Fruit fly (Drosophila melanogaster) whole organism, embryonic: ENCODE data around the gene Tet.

Experiments
- ATbp ChIP-seq: fragments of 200-800 bp; sonication (Bioruptor generic); optimal IDR thresholded peaks from 2 replicates; lab custom pipeline; 2017; ENCODE audit warnings: missing biosample characterization, mild to moderate bottlenecking, missing genetic modification characterization, missing genetic modification reagents
- BEAF-32 ChIP-seq: fragments of 200-800 bp; sonication (Bioruptor generic); optimal IDR thresholded peaks from 3 replicates; lab custom pipeline; 2017; ENCODE audit warnings: missing biosample characterization, missing genetic modification characterization, mild to moderate bottlenecking, moderate library complexity, missing genetic modification reagents
- Blimp-1 ChIP-seq: fragments of 200-800 bp; sonication (Bioruptor generic); optimal IDR thresholded peaks from 3 replicates; lab custom pipeline; 2018; ENCODE audit warnings: missing biosample characterization, missing genetic modification characterization, mild to moderate bottlenecking, moderate library complexity, missing genetic modification reagents
- CG10654 ChIP-seq: fragments of 200-800 bp; sonication (Bioruptor generic); optimal IDR thresholded peaks from 2 replicates; lab custom pipeline; 2016; ENCODE audit warnings: missing biosample characterization, missing genetic modification characterization
- CG11723 ChIP-seq: fragments of 200-800 bp; sonication (Bioruptor generic); optimal IDR thresholded peaks from 2 replicates; lab custom pipeline; 2017; ENCODE audit warnings: missing biosample characterization, mild to moderate bottlenecking, missing genetic modification characterization
- CG12659 ChIP-seq: fragments of 200-800 bp; sonication (Bioruptor generic); optimal IDR thresholded peaks from 3 replicates; lab custom pipeline; 2017; ENCODE audit warnings: mild to moderate bottlenecking, missing biosample characterization, missing genetic modification reagents, missing genetic modification characterization
- CG12744 ChIP-seq: fragments of 200-800 bp; sonication (Bioruptor generic); optimal IDR thresholded peaks from 2 replicates; lab custom pipeline; 2016; ENCODE audit warnings: missing biosample characterization, missing genetic modification characterization
- CG13123 ChIP-seq: fragments of 200-800 bp; sonication (Bioruptor generic); optimal IDR thresholded peaks from 2 replicates; lab custom pipeline; 2016; ENCODE audit warnings: missing biosample characterization, missing genetic modification characterization
- CG13775 ChIP-seq: fragments of 200-800 bp; sonication (Bioruptor generic); optimal IDR thresholded peaks from 3 replicates; lab custom pipeline; 2017; ENCODE audit warnings: missing biosample characterization, mild to moderate bottlenecking, missing genetic modification characterization
- CG14050 ChIP-seq: fragments of 200-800 bp; sonication (Bioruptor generic); IDR thresholded peaks from 3 replicates; pipeline ENCODE4 v1.3.6; 2022; ENCODE audit warnings: missing biosample characterization, missing genetic modification characterization
- CG15479 ChIP-seq: fragments of 200-800 bp; sonication (Bioruptor generic); optimal IDR thresholded peaks from 3 replicates; lab custom pipeline; 2019; ENCODE audit warnings: missing biosample characterization, mild to moderate bottlenecking, missing genetic modification characterization, moderate library complexity
- CG17361 ChIP-seq: fragments of 200-800 bp; sonication (Bioruptor generic); IDR thresholded peaks from 3 replicates; pipeline ENCODE4 v1.3.6; 2022; ENCODE audit warnings: missing biosample characterization, missing genetic modification characterization
- CG17612 ChIP-seq: fragments of 200-800 bp; sonication (Bioruptor generic); IDR thresholded peaks from 2 replicates; pipeline ENCODE4 v1.3.6; 2022; ENCODE audit warnings: missing biosample characterization, missing genetic modification characterization
- CG18476 ChIP-seq: fragments of 200-800 bp; sonication (Bioruptor generic); optimal IDR thresholded peaks from 2 replicates; lab custom pipeline; 2016; ENCODE audit warnings: missing biosample characterization, mild to moderate bottlenecking, missing genetic modification characterization
- CG2116 ChIP-seq: fragments of 200-800 bp; sonication (Bioruptor generic); optimal IDR thresholded peaks from 3 replicates; lab custom pipeline; 2018; ENCODE audit warnings: missing biosample characterization, mild to moderate bottlenecking, missing genetic modification characterization
- CG2202 ChIP-seq: fragments of 200-800 bp; sonication (Bioruptor generic); optimal IDR thresholded peaks from 2 replicates; lab custom pipeline; 2018; ENCODE audit warnings: missing biosample characterization, mild to moderate bottlenecking, missing genetic modification characterization
- CG6791 ChIP-seq: fragments of 200-800 bp; sonication (Bioruptor generic); IDR thresholded peaks from 3 replicates; pipeline ENCODE4 v1.3.6; 2022; ENCODE audit warnings: missing biosample characterization, missing genetic modification characterization; ENCODE audit not compliant: partially characterized antibody
- CG8944 ChIP-seq: fragments of 200-800 bp; sonication (Bioruptor generic); optimal IDR thresholded peaks from 3 replicates; lab custom pipeline; 2016; ENCODE audit warnings: missing biosample characterization, missing genetic modification characterization
- CG9437 ChIP-seq: fragments of 200-800 bp; sonication (Bioruptor generic); optimal IDR thresholded peaks from 2 replicates; lab custom pipeline; 2018; ENCODE audit warnings: missing biosample characterization, mild to moderate bottlenecking, missing genetic modification characterization
- CG9932 ChIP-seq: fragments of 200-800 bp; sonication (Bioruptor generic); IDR thresholded peaks from 2 replicates; pipeline ENCODE4 v1.3.6; 2022; ENCODE audit warnings: missing biosample characterization, missing genetic modification characterization
- D19A ChIP-seq: fragments of 200-800 bp; optimal IDR thresholded peaks from 3 replicates; lab custom pipeline; 2019; ENCODE audit warnings: missing biosample characterization, mild to moderate bottlenecking, missing genetic modification characterization, moderate library complexity
- Deaf1 ChIP-seq: fragments of 200-800 bp; optimal IDR thresholded peaks from 3 replicates; lab custom pipeline; 2019; ENCODE audit warnings: missing biosample characterization, mild to moderate bottlenecking, missing genetic modification characterization, moderate library complexity
- Dip2 ChIP-seq: fragments of 200-800 bp; sonication (Bioruptor generic); IDR thresholded peaks from 2 replicates; pipeline ENCODE4 v1.3.6; 2022; ENCODE audit warnings: missing biosample characterization, missing genetic modification characterization
- Drgx ChIP-seq: fragments of 200-800 bp; sonication (Bioruptor generic); IDR thresholded peaks from 2 replicates; pipeline ENCODE4 v1.3.6; 2022; ENCODE audit warnings: missing biosample characterization, missing genetic modification characterization
- HLH3B ChIP-seq: fragments of 200-800 bp; sonication (Bioruptor generic); IDR thresholded peaks from 2 replicates; pipeline ENCODE4 v1.3.6; 2022; ENCODE audit warnings: missing biosample characterization, missing genetic modification characterization
- Hmx ChIP-seq: fragments of 200-800 bp; sonication (Bioruptor generic); optimal IDR thresholded peaks from 2 replicates; lab custom pipeline; 2016; ENCODE audit warnings: missing biosample characterization, missing genetic modification characterization
- Hsf ChIP-seq: fragments of 200-800 bp; sonication (Bioruptor generic); optimal IDR thresholded peaks from 3 replicates; lab custom pipeline; 2016; ENCODE audit warnings: missing biosample characterization, missing genetic modification characterization
- MBD-R2 ChIP-seq: fragments of 200-800 bp; sonication (Bioruptor generic); IDR thresholded peaks from 2 replicates; pipeline ENCODE4 v1.3.6; 2022; ENCODE audit warnings: missing biosample characterization, missing genetic modification characterization
- NC2α ChIP-seq: fragments of 200-800 bp; sonication (Bioruptor generic); optimal IDR thresholded peaks from 2 replicates; lab custom pipeline; 2016; ENCODE audit warnings: missing biosample characterization, missing genetic modification characterization
- Nf-YA ChIP-seq: fragments of 200-800 bp; sonication (Bioruptor generic); IDR thresholded peaks from 2 replicates; pipeline ENCODE4 v1.3.6; 2022; ENCODE audit warnings: missing biosample characterization, missing genetic modification characterization
- NfI ChIP-seq: fragments of 200-800 bp; sonication (Bioruptor generic); optimal IDR thresholded peaks from 3 replicates; lab custom pipeline; 2018; ENCODE audit warnings: missing biosample characterization, mild to moderate bottlenecking, missing genetic modification characterization, moderate library complexity
- Oaz ChIP-seq: fragments of 200-800 bp; sonication (Bioruptor generic); IDR thresholded peaks from 2 replicates; pipeline ENCODE4 v1.3.6; 2022; ENCODE audit warnings: missing biosample characterization, missing genetic modification characterization
- Sox100B ChIP-seq: fragments of 200-800 bp; sonication (Bioruptor generic); optimal IDR thresholded peaks from 3 replicates; lab custom pipeline; 2018; ENCODE audit warnings: missing biosample characterization, mild to moderate bottlenecking, missing genetic modification characterization
- Xbp1 ChIP-seq: fragments of 200-800 bp; sonication (Bioruptor generic); optimal IDR thresholded peaks from 3 replicates; lab custom pipeline; 2016; ENCODE audit warnings: missing biosample characterization, mild to moderate bottlenecking, missing genetic modification characterization
- Xrp1 ChIP-seq: fragments of 200-800 bp; sonication (Bioruptor generic); IDR thresholded peaks from 2 replicates; pipeline ENCODE4 v1.3.6; 2022; ENCODE audit warnings: missing biosample characterization, missing genetic modification characterization
- ap ChIP-seq: fragments of 200-800 bp; sonication (Bioruptor generic); IDR thresholded peaks from 2 replicates; pipeline ENCODE4 v1.3.6; 2022; ENCODE audit warnings: missing biosample characterization, missing genetic modification characterization
- ash1 ChIP-seq: fragments of 200-800 bp; sonication (Bioruptor generic); optimal IDR thresholded peaks from 2 replicates; lab custom pipeline; 2018; ENCODE audit warnings: missing biosample characterization, mild to moderate bottlenecking, missing genetic modification characterization
- bsh ChIP-seq, 2 experiments: fragments of 200-800 bp; sonication (Bioruptor generic); optimal IDR thresholded peaks; 2 replicates each; lab custom pipeline; 2017 to 2018; ENCODE audit warnings: mild to moderate bottlenecking in 2 of 2, missing biosample characterization in 2 of 2, missing genetic modification characterization in 2 of 2, moderate library complexity in 1 of 2
- cg ChIP-seq: fragments of 200-800 bp; sonication (Bioruptor generic); optimal IDR thresholded peaks from 3 replicates; lab custom pipeline; 2019; ENCODE audit warnings: missing biosample characterization, mild to moderate bottlenecking, missing genetic modification characterization, moderate library complexity
- cwo ChIP-seq: fragments of 200-800 bp; sonication (Bioruptor generic); optimal IDR thresholded peaks from 3 replicates; lab custom pipeline; 2017; ENCODE audit warnings: missing biosample characterization, missing genetic modification characterization, mild to moderate bottlenecking, moderate library complexity, missing genetic modification reagents
- fd3F ChIP-seq: fragments of 200-800 bp; sonication (Bioruptor generic); optimal IDR thresholded peaks from 2 replicates; lab custom pipeline; 2018; ENCODE audit warnings: missing biosample characterization, mild to moderate bottlenecking, missing genetic modification characterization, moderate library complexity
- hbn ChIP-seq: fragments of 200-800 bp; sonication (Bioruptor generic); IDR thresholded peaks from 2 replicates; pipeline ENCODE4 v1.3.6; 2022; ENCODE audit warnings: missing biosample characterization, missing genetic modification characterization; ENCODE audit not compliant: partially characterized antibody
- kay ChIP-seq: fragments of 200-800 bp; sonication (Bioruptor generic); optimal IDR thresholded peaks from 2 replicates; lab custom pipeline; 2016; ENCODE audit warnings: missing biosample characterization, missing genetic modification characterization
- lmd ChIP-seq: fragments of 200-800 bp; sonication (Bioruptor generic); IDR thresholded peaks from 2 replicates; pipeline ENCODE4 v1.3.6; 2022; ENCODE audit warnings: missing biosample characterization, missing genetic modification characterization
- run ChIP-seq: fragments of 200-800 bp; sonication (Bioruptor generic); optimal IDR thresholded peaks from 3 replicates; lab custom pipeline; 2018; ENCODE audit warnings: missing biosample characterization, mild to moderate bottlenecking, missing genetic modification characterization
- shn ChIP-seq: fragments of 200-800 bp; sonication (Bioruptor generic); optimal IDR thresholded peaks from 3 replicates; lab custom pipeline; 2016; ENCODE audit warnings: missing biosample characterization, missing genetic modification characterization
- tin ChIP-seq: fragments of 200-800 bp; sonication (Bioruptor generic); optimal IDR thresholded peaks from 3 replicates; lab custom pipeline; 2016; ENCODE audit warnings: missing biosample characterization, missing genetic modification characterization
- tll ChIP-seq, 2 experiments: fragments of 200-800 bp in 1 of 2; fragments of >200 bp in 1 of 2; sonication (Bioruptor generic) in 1 of 2; optimal IDR thresholded peaks; 2 replicates each; lab custom pipeline; 2017 to 2019; ENCODE audit warnings: missing biosample characterization in 2 of 2, missing genetic modification characterization in 2 of 2, mild to moderate bottlenecking in 1 of 2, moderate library complexity in 1 of 2
- unpg ChIP-seq: fragments of 200-800 bp; sonication (Bioruptor generic); optimal IDR thresholded peaks from 3 replicates; lab custom pipeline; 2018; ENCODE audit warnings: missing biosample characterization, mild to moderate bottlenecking, missing genetic modification characterization, moderate library complexity
- wek ChIP-seq: fragments of 200-800 bp; sonication (Bioruptor generic); optimal IDR thresholded peaks from 3 replicates; lab custom pipeline; 2018; ENCODE audit warnings: missing biosample characterization, mild to moderate bottlenecking, missing genetic modification characterization, moderate library complexity

Tet gene

DNA sequence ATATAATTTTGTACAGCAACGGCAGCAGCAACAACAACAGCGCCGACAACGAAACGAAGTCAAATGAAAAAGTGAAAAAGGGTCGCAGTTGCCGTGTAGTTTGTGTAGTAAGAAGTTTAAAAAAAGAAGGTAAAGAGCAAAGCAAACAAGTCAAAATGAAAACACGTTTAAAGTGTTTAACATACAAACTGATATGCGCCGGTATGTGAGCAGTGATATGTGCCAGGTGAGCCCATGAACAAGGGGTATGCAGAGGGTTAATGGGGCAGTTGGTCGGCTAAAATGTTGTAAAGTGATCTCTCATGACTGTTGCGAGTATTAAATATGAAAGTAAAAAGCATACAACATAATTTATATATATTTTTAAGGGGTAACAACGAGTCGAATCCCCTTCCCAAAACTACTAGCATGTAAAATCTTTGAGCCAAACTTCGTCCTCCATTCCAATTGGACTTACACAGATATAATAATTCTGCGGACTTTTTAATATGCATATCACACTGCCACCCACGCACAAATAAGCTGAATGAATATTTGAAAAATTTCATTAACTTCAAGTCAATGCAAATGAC, 72.9 kb downstream of the Tet start (continued):
- TF ChIP-seq BEAF-32 (GFP tag; lab: Kevin White, UChicago) (no peak), D19A (tag; lab: Kevin White, UChicago) (peak; percentile 63), fd3F (GFP tag; lab: Kevin White, UChicago) (no peak), Deaf1 (tag; lab: Kevin White, UChicago) (peak; percentile 23), shn (GFP tag; lab: Kevin White, UChicago) (no peak), CG9437 (no peak), bsh (GFP tag; optimal IDR thresholded peaks at IDR 0.05; lab: Kevin White, UChicago) (peak in 1 of 2 experiments; percentile 50), CG17361 (GFP tag; lab: Robert Waterston, UW) (peak; percentile 82), CG15479 (GFP tag; lab: Kevin White, UChicago) (no peak), CG11723 (GFP tag; lab: Kevin White, UChicago) (no peak), Oaz (GFP tag; lab: Robert Waterston, UW) (no peak), Hsf (GFP tag; lab: Kevin White, UChicago) (peak; percentile 20), CG13775 (GFP tag; lab: Kevin White, UChicago) (no peak), Hmx (no peak), CG18476 (GFP tag; lab: Kevin White, UChicago) (peak; percentile 40), Nf-YA (GFP tag; lab: Robert Waterston, UW) (peak; percentile 59; the same call in 1 of the 2 replicates), unpg (GFP tag; lab: Kevin White, UChicago) (peak; percentile 64), kay (GFP tag; lab: Kevin White, UChicago) (peak; percentile 58), CG17612 (GFP tag; lab: Robert Waterston, UW) (peak; percentile 76), CG8944 (no peak), CG12659 (peak; percentile 10), cg (GFP tag; lab: Kevin White, UChicago) (no peak), Drgx (GFP tag; lab: Robert Waterston, UW) (peak; percentile 92), HLH3B (GFP tag; lab: Robert Waterston, UW) (peak; percentile 83), ap (GFP tag; lab: Robert Waterston, UW) (peak; percentile 30; the same call in 1 of the 2 replicates), ATbp (GFP tag; lab: Kevin White, UChicago) (peak; percentile 64), tll (GFP tag; optimal IDR thresholded peaks at IDR 0.05; lab: Kevin White, UChicago) (no peak), CG13123 (no peak), CG6791 (GFP tag; lab: Robert Waterston, UW) (no peak), MBD-R2 (GFP tag; lab: Robert Waterston, UW) (peak; percentile 61), run (tag; lab: Kevin White, UChicago) (no peak), CG9932 (peak; percentile 59), CG2116 (GFP tag; lab: Kevin White, UChicago) (no peak), Sox100B (peak; percentile 58), wek (GFP tag; lab: Kevin White, UChicago) (no peak), hbn (GFP tag; lab: Robert Waterston, UW) (no peak), cwo (GFP tag; lab: Kevin White, UChicago) (peak; percentile 48), NfI (GFP tag; lab: Kevin White, UChicago) (no peak), CG14050 (peak; percentile 51; the same call in 1 of the 3 replicates), NC2α (GFP tag; lab: Kevin White, UChicago) (no peak), Blimp-1 (GFP tag; lab: Kevin White, UChicago) (peak; percentile 72), Xbp1 (GFP tag; lab: Kevin White, UChicago) (peak; percentile 48), CG2202 (tag; lab: Kevin White, UChicago) (no peak), Xrp1 (GFP tag; lab: Robert Waterston, UW) (peak; percentile 92), tin (peak; percentile 74), ash1 (GFP tag; lab: Kevin White, UChicago) (peak; percentile 37), CG10654 (GFP tag; lab: Kevin White, UChicago) (peak; percentile 59), Dip2 (no peak), CG12744 (GFP tag; lab: Kevin White, UChicago) (no peak), lmd (GFP tag; lab: Robert Waterston, UW) (peak; percentile 92)
